Fruit fly (Drosophila melanogaster) whole organism, embryonic: Measurements from ENCODE around the gene Capa.
A peak's percentile ranks its signal among the peaks of the same experiment; 100 is the strongest.

ENCODE experiments used
- BEAF-32 ChIP-seq: fragments of 200-800 bp; sonication (Bioruptor generic); optimal IDR thresholded peaks from 3 replicates; lab custom pipeline; 2017; ENCODE audit warnings: missing biosample characterization, missing genetic modification characterization, mild to moderate bottlenecking, moderate library complexity, missing genetic modification reagents
- Blimp-1 ChIP-seq: fragments of 200-800 bp; sonication (Bioruptor generic); optimal IDR thresholded peaks from 3 replicates; lab custom pipeline; 2018; ENCODE audit warnings: missing biosample characterization, missing genetic modification characterization, mild to moderate bottlenecking, moderate library complexity, missing genetic modification reagents
- CG11247 ChIP-seq: fragments of 200-800 bp; sonication (Bioruptor generic); IDR thresholded peaks from 2 replicates; pipeline ENCODE4 v1.3.6; 2022; ENCODE audit warnings: missing biosample characterization, missing genetic modification characterization
- CG13287 ChIP-seq: fragments of 200-800 bp; sonication (Bioruptor generic); IDR thresholded peaks from 2 replicates; pipeline ENCODE4 v1.3.6; 2022; ENCODE audit warnings: missing biosample characterization, missing genetic modification characterization; ENCODE audit not compliant: partially characterized antibody
- CG13424 ChIP-seq: fragments of 200-800 bp; sonication (Bioruptor generic); optimal IDR thresholded peaks from 2 replicates; lab custom pipeline; 2019; ENCODE audit warnings: missing biosample characterization, mild to moderate bottlenecking, missing genetic modification characterization, moderate library complexity
- CG13775 ChIP-seq: fragments of 200-800 bp; sonication (Bioruptor generic); optimal IDR thresholded peaks from 3 replicates; lab custom pipeline; 2017; ENCODE audit warnings: missing biosample characterization, mild to moderate bottlenecking, missing genetic modification characterization
- CG15269 ChIP-seq: fragments of 200-800 bp; sonication (Bioruptor generic); optimal IDR thresholded peaks from 2 replicates; lab custom pipeline; 2018; ENCODE audit warnings: missing biosample characterization, mild to moderate bottlenecking, missing genetic modification characterization, moderate library complexity
- CG17186 ChIP-seq: fragments of 200-800 bp; sonication (Bioruptor generic); optimal IDR thresholded peaks from 3 replicates; lab custom pipeline; 2017; ENCODE audit warnings: missing biosample characterization, missing genetic modification reagents, missing genetic modification characterization
- CG2116 ChIP-seq: fragments of 200-800 bp; sonication (Bioruptor generic); optimal IDR thresholded peaks from 3 replicates; lab custom pipeline; 2018; ENCODE audit warnings: missing biosample characterization, mild to moderate bottlenecking, missing genetic modification characterization
- CG30020 ChIP-seq: fragments of 200-800 bp; optimal IDR thresholded peaks from 2 replicates; lab custom pipeline; 2019; ENCODE audit warnings: missing biosample characterization, mild to moderate bottlenecking, missing genetic modification characterization, moderate library complexity
- CG4617 ChIP-seq: fragments of 200-800 bp; sonication (Bioruptor generic); optimal IDR thresholded peaks from 3 replicates; lab custom pipeline; 2016; ENCODE audit warnings: missing biosample characterization, missing genetic modification characterization, borderline replicate concordance
- CG4707 ChIP-seq: fragments of 200-800 bp; sonication (Bioruptor generic); optimal IDR thresholded peaks from 2 replicates; lab custom pipeline; 2018; ENCODE audit warnings: missing biosample characterization, mild to moderate bottlenecking, missing genetic modification characterization, moderate library complexity
- CG8281 ChIP-seq: fragments of 200-800 bp; sonication (Bioruptor generic); optimal IDR thresholded peaks from 2 replicates; lab custom pipeline; 2018; ENCODE audit warnings: missing biosample characterization, mild to moderate bottlenecking, missing genetic modification characterization, moderate library complexity
- CG9727 ChIP-seq: fragments of 200-800 bp; sonication (Bioruptor generic); optimal IDR thresholded peaks from 3 replicates; lab custom pipeline; 2017; ENCODE audit warnings: missing biosample characterization, mild to moderate bottlenecking, missing genetic modification characterization
- CG9797 ChIP-seq: fragments of 200-800 bp; sonication (Bioruptor generic); optimal IDR thresholded peaks from 3 replicates; lab custom pipeline; 2018; ENCODE audit warnings: missing biosample characterization, mild to moderate bottlenecking, missing genetic modification characterization
- CoRest ChIP-seq: fragments of 200-800 bp; sonication (Bioruptor generic); optimal IDR thresholded peaks from 3 replicates; lab custom pipeline; 2018; ENCODE audit warnings: missing biosample characterization, mild to moderate bottlenecking, missing genetic modification characterization, moderate library complexity
- Dref ChIP-seq: fragments of 200-800 bp; sonication (Bioruptor generic); IDR thresholded peaks from 2 replicates; pipeline ENCODE4 v1.3.6; 2022; ENCODE audit warnings: missing biosample characterization, missing genetic modification characterization
- ERR ChIP-seq: fragments of 200-800 bp; sonication (Bioruptor generic); optimal IDR thresholded peaks from 2 replicates; lab custom pipeline; 2016; ENCODE audit warnings: missing biosample characterization, missing genetic modification characterization
- Gug ChIP-seq: fragments of 200-800 bp; sonication (Bioruptor generic); IDR thresholded peaks from 4 replicates; pipeline ENCODE4 v1.3.6; 2022; ENCODE audit warnings: missing biosample characterization, missing genetic modification characterization
- H2.0 ChIP-seq: fragments of 200-800 bp; sonication (Bioruptor generic); IDR thresholded peaks from 2 replicates; pipeline ENCODE4 v1.3.6; 2022; ENCODE audit warnings: missing biosample characterization, missing genetic modification characterization
- MBD-R2 ChIP-seq: fragments of 200-800 bp; sonication (Bioruptor generic); IDR thresholded peaks from 2 replicates; pipeline ENCODE4 v1.3.6; 2022; ENCODE audit warnings: missing biosample characterization, missing genetic modification characterization
- MESR4 ChIP-seq: fragments of 200-800 bp; sonication (Bioruptor generic); optimal IDR thresholded peaks from 2 replicates; lab custom pipeline; 2018; ENCODE audit warnings: missing biosample characterization, mild to moderate bottlenecking, missing genetic modification characterization, moderate library complexity
- Sin3A ChIP-seq: fragments of >200 bp; optimal IDR thresholded peaks from 2 replicates; lab custom pipeline; 2018
- Spps ChIP-seq: fragments of 200-800 bp; sonication (Bioruptor generic); optimal IDR thresholded peaks from 2 replicates; lab custom pipeline; 2018; ENCODE audit warnings: missing biosample characterization, mild to moderate bottlenecking, missing genetic modification characterization
- YL-1 ChIP-seq: fragments of 200-800 bp; sonication (Bioruptor generic); optimal IDR thresholded peaks from 3 replicates; lab custom pipeline; 2017; ENCODE audit warnings: missing biosample characterization, mild to moderate bottlenecking, missing genetic modification characterization
- croc ChIP-seq: fragments of 200-800 bp; sonication (Bioruptor generic); conservative IDR thresholded peaks from 3 replicates; pipeline ENCODE4 v1.3.6; 2022; ENCODE audit warnings: missing biosample characterization, missing genetic modification characterization
- crol ChIP-seq: fragments of 200-800 bp; sonication (Bioruptor generic); IDR thresholded peaks from 2 replicates; pipeline ENCODE4 v1.3.6; 2022; ENCODE audit warnings: missing biosample characterization, missing genetic modification characterization
- crp ChIP-seq, 2 experiments: fragments of 200-800 bp; sonication (Bioruptor generic); optimal IDR thresholded peaks; 2 replicates in 1 of 2; 3 replicates in 1 of 2; lab custom pipeline; 2017; ENCODE audit warnings: missing biosample characterization in 2 of 2, missing genetic modification characterization in 2 of 2, mild to moderate bottlenecking in 1 of 2, moderate library complexity in 1 of 2
- emc ChIP-seq: fragments of 200-800 bp; sonication (Bioruptor generic); optimal IDR thresholded peaks from 2 replicates; lab custom pipeline; 2016; ENCODE audit warnings: missing biosample characterization, missing genetic modification characterization
- gfzf ChIP-seq: fragments of 200-800 bp; sonication (Bioruptor generic); optimal IDR thresholded peaks from 2 replicates; lab custom pipeline; 2016; ENCODE audit warnings: missing biosample characterization, mild to moderate bottlenecking, missing genetic modification characterization, moderate library complexity
- grn ChIP-seq: fragments of 200-800 bp; sonication (Bioruptor generic); optimal IDR thresholded peaks from 3 replicates; lab custom pipeline; 2017; ENCODE audit warnings: missing biosample characterization, missing genetic modification characterization
- gsb ChIP-seq: fragments of 200-800 bp; sonication (Bioruptor generic); IDR thresholded peaks from 2 replicates; pipeline ENCODE4 v1.3.6; 2022; ENCODE audit warnings: missing biosample characterization, missing genetic modification characterization
- kah ChIP-seq: fragments of 200-800 bp; sonication (Bioruptor generic); optimal IDR thresholded peaks from 2 replicates; lab custom pipeline; 2018; ENCODE audit warnings: missing biosample characterization, mild to moderate bottlenecking, missing genetic modification characterization
- knrl ChIP-seq: fragments of 200-800 bp; sonication (Bioruptor generic); IDR thresholded peaks from 3 replicates; pipeline ENCODE4 v1.3.6; 2022; ENCODE audit warnings: missing biosample characterization, missing genetic modification characterization; ENCODE audit not compliant: partially characterized antibody
- nmo ChIP-seq: fragments of 200-800 bp; sonication (Bioruptor generic); optimal IDR thresholded peaks from 2 replicates; lab custom pipeline; 2018; ENCODE audit warnings: missing biosample characterization, mild to moderate bottlenecking, missing genetic modification characterization, moderate library complexity
- pzg ChIP-seq: fragments of 200-800 bp; sonication (Bioruptor generic); optimal IDR thresholded peaks from 3 replicates; lab custom pipeline; 2018; ENCODE audit warnings: missing biosample characterization, mild to moderate bottlenecking, missing genetic modification characterization, moderate library complexity
- row ChIP-seq: fragments of 200-800 bp; sonication (Bioruptor generic); IDR thresholded peaks from 3 replicates; pipeline ENCODE4 v1.3.6; 2022; ENCODE audit warnings: missing biosample characterization, missing genetic modification characterization
- so ChIP-seq: fragments of 200-800 bp; sonication (Bioruptor generic); IDR thresholded peaks from 3 replicates; pipeline ENCODE4 v1.3.6; 2022; ENCODE audit warnings: missing biosample characterization, missing genetic modification characterization
- sob ChIP-seq: fragments of 200-800 bp; sonication (Bioruptor generic); IDR thresholded peaks from 2 replicates; pipeline ENCODE4 v1.3.6; 2022; ENCODE audit warnings: missing biosample characterization, missing genetic modification characterization

Capa gene

DNA sequence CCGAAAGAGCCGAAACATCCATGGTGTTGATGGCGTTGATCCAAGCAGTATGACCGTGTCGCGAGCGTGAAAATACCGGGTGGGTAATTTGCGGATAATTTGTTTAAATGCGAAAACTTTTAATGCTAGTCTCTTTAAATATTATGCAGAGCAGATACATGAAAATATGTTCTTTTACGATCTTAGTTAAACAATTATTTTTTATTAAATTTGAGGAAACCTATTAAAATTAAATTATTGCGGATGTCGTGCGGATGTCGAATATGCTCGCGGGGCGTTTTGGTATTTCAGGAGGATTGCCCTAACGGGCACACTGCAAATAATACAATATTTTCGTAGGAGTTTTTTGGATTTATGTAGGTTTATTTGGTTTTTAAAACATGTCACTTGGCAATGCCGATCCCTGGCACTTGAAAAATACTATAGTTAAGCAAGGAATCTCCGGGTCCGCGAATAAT lies 18.9 kb upstream of the Capa start, which contains the start of the genes Cog7, CG42557 and CG42558:
Cog7 (minus strand) TSS at position 51 of the 458 bp plus-strand sequence.
CG42557 (plus strand) TSS at position 281 of the 458 bp plus-strand sequence.
CG42558 (plus strand) TSS at position 281 of the 458 bp plus-strand sequence.
- TF ChIP-seq YL-1 (GFP tag; lab: Kevin White, UChicago) (peak; percentile 69), MESR4 (GFP tag; lab: Kevin White, UChicago) (peak; percentile 28), crp (GFP tag; optimal IDR thresholded peaks at IDR 0.05; lab: Kevin White, UChicago) (peak in 1 of 2 experiments; percentile 14), CG13775 (GFP tag; lab: Kevin White, UChicago) (peak; percentile 100), CoRest (peak; percentile 2), knrl (GFP tag; lab: Robert Waterston, UW) (peak; percentile 24; the same call in 1 of the 3 replicates), MBD-R2 (peak; percentile 83), croc (GFP tag; lab: Robert Waterston, UW) (no peak), CG13287 (GFP tag; lab: Robert Waterston, UW) (peak; percentile 57; the same call in 1 of the 2 replicates), so (GFP tag; lab: Robert Waterston, UW) (no peak), CG30020 (tag; lab: Kevin White, UChicago) (peak; percentile 49), ERR (GFP tag; lab: Kevin White, UChicago) (no peak), pzg (GFP tag; lab: Kevin White, UChicago) (peak; percentile 33), gfzf (peak; percentile 82), grn (GFP tag; lab: Kevin White, UChicago) (no peak), Sin3A (lab: Kevin White, UChicago) (peak; percentile 74), CG2116 (GFP tag; lab: Kevin White, UChicago) (peak; percentile 3), H2.0 (GFP tag; lab: Robert Waterston, UW) (no peak), CG15269 (tag; lab: Kevin White, UChicago) (no peak), CG4617 (GFP tag; lab: Kevin White, UChicago) (peak; percentile 48), nmo (GFP tag; lab: Kevin White, UChicago) (peak; percentile 8), row (GFP tag; lab: Robert Waterston, UW) (peak; percentile 92), CG9797 (peak; percentile 70), Dref (peak; percentile 40), BEAF-32 (GFP tag; lab: Kevin White, UChicago) (peak; percentile 22)
- TF ChIP-seq, all 482 proteins: peak for 19

DNA sequence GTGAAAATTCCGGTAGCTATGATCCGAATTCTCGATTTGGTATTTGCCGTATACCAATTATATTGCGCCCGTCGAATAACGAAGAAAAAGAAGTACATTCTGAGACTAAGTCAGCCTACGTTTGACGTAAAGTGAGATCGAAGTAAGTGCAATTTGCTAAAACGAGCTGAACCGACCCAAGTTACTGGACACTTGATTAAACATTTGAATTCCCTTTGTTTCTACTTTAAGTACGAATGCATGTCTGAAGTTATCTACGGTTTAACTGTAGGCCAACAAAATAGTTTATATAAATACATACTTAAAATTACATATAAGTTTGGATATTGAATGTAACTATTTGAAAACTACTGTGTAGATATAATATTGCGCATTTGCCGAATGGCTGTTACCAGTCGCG lies 16.1 kb upstream of the Capa start, which contains the start of gene alpha-Man-Ic:
alpha-Man-Ic (minus strand) TSS at position 101 of the 400 bp plus-strand sequence.
- no peak for TF ChIP-seq Spps (tag; lab: Kevin White, UChicago)
- TF ChIP-seq kah (GFP tag; lab: Kevin White, UChicago): no peak
- no peak for TF ChIP-seq crol (GFP tag; lab: Robert Waterston, UW)
- TF ChIP-seq CG9727 (GFP tag; lab: Kevin White, UChicago): no peak
- TF ChIP-seq CG8281 (tag; lab: Kevin White, UChicago): no peak
- no peak for TF ChIP-seq CG17186 (GFP tag; lab: Kevin White, UChicago)
- TF ChIP-seq CG11247 (GFP tag; lab: Robert Waterston, UW): no peak
- TF ChIP-seq CG4707 (GFP tag; lab: Kevin White, UChicago): no peak

DNA sequence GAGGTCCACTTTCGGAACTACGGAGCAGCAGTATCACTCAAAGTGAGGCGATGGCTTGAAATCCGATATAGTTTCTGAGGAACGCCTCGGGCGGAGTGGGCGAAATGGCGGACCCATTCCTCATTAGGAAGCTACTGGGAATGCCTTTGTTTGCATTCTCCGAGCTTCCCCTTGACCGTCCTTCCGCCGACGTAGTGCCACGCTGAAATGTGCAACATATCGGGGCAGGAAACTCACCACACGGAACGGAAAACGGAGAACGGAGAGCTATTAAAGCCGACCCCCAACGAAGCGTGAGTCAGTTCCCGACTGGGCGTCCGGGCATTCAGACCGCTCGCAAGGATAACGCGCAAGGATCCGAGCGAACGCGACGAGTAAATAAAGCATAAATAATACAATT lies 12.8 kb upstream of the Capa start, which contains the start of gene CG15522:
CG15522 (plus strand) TSS at position 301 of the 400 bp plus-strand sequence.
- TF ChIP-seq gsb (GFP tag; lab: Robert Waterston, UW): no peak
- TF ChIP-seq CG13424 (tag; lab: Kevin White, UChicago): no peak
- no peak for TF ChIP-seq Gug (GFP tag; lab: Robert Waterston, UW)
- no peak for TF ChIP-seq sob
- no peak for TF ChIP-seq emc (GFP tag; lab: Kevin White, UChicago)
- no peak for TF ChIP-seq Blimp-1 (GFP tag; lab: Kevin White, UChicago)
